Fruit fly (Drosophila melanogaster) whole organism, adult: Measurements from ENCODE around the gene Spn28B.

Experiments used
- CG1620 ChIP-seq: fragments of 200-800 bp; sonication (Bioruptor generic); optimal IDR thresholded peaks from 2 replicates; lab custom pipeline; 2016; ENCODE audit warnings: missing biosample characterization, missing genetic modification characterization
- Hr96 ChIP-seq: fragments of 200-800 bp; sonication (Bioruptor generic); optimal IDR thresholded peaks from 2 replicates; lab custom pipeline; 2016; ENCODE audit warnings: missing biosample characterization, missing genetic modification characterization
- kay ChIP-seq: fragments of 200-800 bp; sonication (Bioruptor generic); peaks from one replicate; lab custom pipeline; 2016; ENCODE audit warnings: missing biosample characterization, missing genetic modification characterization, borderline replicate concordance

DNA sequence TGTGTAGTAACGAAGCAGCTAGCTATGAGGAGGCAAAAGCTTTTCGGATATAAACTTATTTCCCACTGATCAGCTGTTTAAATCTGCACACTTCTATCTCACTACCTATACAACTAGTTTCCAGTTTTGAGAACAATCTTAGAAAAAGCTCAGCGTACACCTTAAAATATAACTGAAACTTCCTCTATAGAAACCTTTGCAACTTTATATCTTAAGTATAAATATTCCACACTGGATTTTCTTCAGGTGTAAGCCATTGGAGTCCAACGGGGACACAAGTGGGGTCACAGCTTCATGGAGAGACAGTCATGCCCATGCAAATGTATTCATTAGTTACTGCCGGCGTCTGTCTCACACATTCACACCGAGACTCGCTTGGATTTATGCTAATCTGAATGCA is 16.5 kb downstream of the Spn28B start:
- TF ChIP-seq CG1620 = no peak
- no peak for TF ChIP-seq kay (GFP tag; lab: Kevin White, UChicago)
- TF ChIP-seq Hr96 = no peak
